Worm (Caenorhabditis elegans): ENCODE measurements around the gene srw-15.

DNA sequence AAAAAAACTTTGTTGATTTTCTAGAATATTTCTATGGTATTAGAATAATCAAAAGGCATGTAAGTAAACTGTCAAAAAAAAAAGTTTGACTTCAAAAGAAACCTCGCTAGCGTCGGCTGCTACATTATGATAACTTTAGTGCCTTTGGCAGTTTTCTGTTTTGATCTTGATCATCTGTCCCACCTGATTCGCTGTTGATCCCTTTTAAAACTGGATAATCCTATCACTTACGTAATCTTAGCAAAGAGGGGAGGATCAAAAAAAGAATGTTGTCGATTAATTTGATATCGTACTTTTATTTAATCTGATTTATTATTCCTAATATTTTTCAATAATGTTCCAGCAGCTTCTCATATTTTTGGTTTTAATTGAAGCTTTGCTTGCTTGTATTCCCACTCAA is 29.6 kb downstream of the srw-15 start, which contains the start of gene M01B2.8:
- no peak for TF ChIP-seq klf-2 (GFP tag; conservative IDR thresholded peaks at IDR 0.05)
- no peak for TF ChIP-seq ztf-23 (GFP tag; IDR thresholded peaks at IDR 0.05)
- TF ChIP-seq tab-1 (GFP tag; IDR thresholded peaks at IDR 0.05) = no peak
- no peak for TF ChIP-seq ref-1 (GFP tag; conservative IDR thresholded peaks at IDR 0.05)
- TF ChIP-seq flt-1 (GFP tag; IDR thresholded peaks at IDR 0.05) = no peak
- no peak for TF ChIP-seq cog-1 (tag; optimal IDR thresholded peaks at IDR 0.05)
- no peak for TF ChIP-seq ztf-29 (GFP tag; IDR thresholded peaks at IDR 0.05)
- no peak for TF ChIP-seq T22C8.4 (GFP tag; IDR thresholded peaks at IDR 0.05)
- no peak for TF ChIP-seq med-1 (GFP tag; optimal IDR thresholded peaks at IDR 0.05; ENCODE audit: insufficient read depth)
